Fruit fly (Drosophila melanogaster): Measurements from ENCODE around the gene SCaMC.

dm6 chr3L:12374420-12374819 is 40.2 kb downstream of the SCaMC start:
- TF ChIP-seq Hr78 (GFP tag; optimal IDR thresholded peaks at IDR 0.05) (no peak), h (GFP tag; optimal IDR thresholded peaks at IDR 0.05) (no peak), Abd-B (GFP tag; optimal IDR thresholded peaks at IDR 0.05) (no peak), CG32264 (GFP tag; optimal IDR thresholded peaks at IDR 0.05) (no peak), sage (GFP tag; optimal IDR thresholded peaks at IDR 0.05) (no peak), br (GFP tag; optimal IDR thresholded peaks at IDR 0.05) (no peak), Jra (GFP tag; optimal IDR thresholded peaks at IDR 0.05) (no peak), Vsx2 (GFP tag; optimal IDR thresholded peaks at IDR 0.05; ENCODE audit: partially characterized antibody) (no peak), psq (GFP tag; optimal IDR thresholded peaks at IDR 0.05) (no peak), OdsH (GFP tag; optimal IDR thresholded peaks at IDR 0.05) (no peak), GATAd (GFP tag; optimal IDR thresholded peaks at IDR 0.05) (no peak)
